Worm (Caenorhabditis elegans) whole organism, L2 larva: ENCODE measurements around the gene B0554.2.

Experiments used
- F13H6.1 ChIP-seq: sonication (generic microtip); optimal IDR thresholded peaks from 2 replicates; lab custom pipeline; 2016; ENCODE audit warnings: missing genetic modification characterization, missing compliant biosample characterization
- R02D3.7 ChIP-seq: fragments of 150-350 bp; optimal IDR thresholded peaks from 2 replicates; lab custom pipeline; 2014; ENCODE audit warnings: missing biosample characterization, missing genetic modification characterization
- ZK546.5 ChIP-seq: sonication (generic microtip); optimal IDR thresholded peaks from 2 replicates; lab custom pipeline; 2017; ENCODE audit warnings: missing biosample characterization, missing genetic modification characterization
- aly-2 ChIP-seq: fragments of 150-350 bp; optimal IDR thresholded peaks from 2 replicates; lab custom pipeline; 2014; ENCODE audit warnings: missing biosample characterization, missing genetic modification characterization
- ama-1 ChIP-seq: fragments of 150-350 bp; optimal IDR thresholded peaks from 2 replicates; lab custom pipeline; 2018; ENCODE audit warnings: inconsistent platforms
- blmp-1 ChIP-seq: sonication (generic microtip); optimal IDR thresholded peaks from 2 replicates; lab custom pipeline; 2017; ENCODE audit warnings: missing genetic modification characterization, mild to moderate bottlenecking, missing compliant biosample characterization, antibody characterized with exemption, moderate library complexity; ENCODE audit not compliant: insufficient read depth
- ceh-16 ChIP-seq: fragments of 150-350 bp; optimal IDR thresholded peaks from 2 replicates; lab custom pipeline; 2014; ENCODE audit warnings: missing biosample characterization, missing genetic modification characterization
- ceh-82 ChIP-seq: fragments of 150-350 bp; optimal IDR thresholded peaks from 2 replicates; lab custom pipeline; 2014; ENCODE audit warnings: missing biosample characterization, missing genetic modification characterization
- crh-2 ChIP-seq: sonication (generic microtip); optimal IDR thresholded peaks from 2 replicates; lab custom pipeline; 2017; ENCODE audit warnings: missing biosample characterization, missing genetic modification characterization
- egl-27 ChIP-seq: sonication (generic microtip); optimal IDR thresholded peaks from 3 replicates; lab custom pipeline; 2017; ENCODE audit warnings: missing biosample characterization, missing genetic modification reagents, missing genetic modification characterization
- elt-1 ChIP-seq: fragments of 150-350 bp; optimal IDR thresholded peaks from 2 replicates; lab custom pipeline; 2014; ENCODE audit warnings: missing biosample characterization, missing genetic modification characterization
- elt-3 ChIP-seq: sonication (generic microtip); optimal IDR thresholded peaks from 2 replicates; lab custom pipeline; 2017; ENCODE audit warnings: missing biosample characterization, missing genetic modification characterization
- fos-1 ChIP-seq: fragments of 150-350 bp; optimal IDR thresholded peaks from 2 replicates; lab custom pipeline; 2014; ENCODE audit warnings: missing biosample characterization, missing genetic modification characterization
- gmeb-1 ChIP-seq: fragments of 150-350 bp; optimal IDR thresholded peaks from 2 replicates; lab custom pipeline; 2014; ENCODE audit warnings: missing biosample characterization, missing genetic modification characterization
- lin-11 ChIP-seq: fragments of 150-350 bp; sonication (generic microtip); optimal IDR thresholded peaks from 2 replicates; lab custom pipeline; 2014; ENCODE audit warnings: missing biosample characterization, missing genetic modification characterization, inconsistent platforms, mixed read lengths
- lin-13 ChIP-seq: fragments of 150-350 bp; optimal IDR thresholded peaks from 2 replicates; lab custom pipeline; 2014; ENCODE audit warnings: missing biosample characterization, missing genetic modification reagents, missing genetic modification characterization
- lin-39 ChIP-seq: fragments of 150-350 bp; optimal IDR thresholded peaks from 2 replicates; lab custom pipeline; 2014; ENCODE audit warnings: missing biosample characterization, missing genetic modification reagents, missing genetic modification characterization
- mab-5 ChIP-seq: fragments of 150-350 bp; optimal IDR thresholded peaks from 2 replicates; lab custom pipeline; 2014; ENCODE audit warnings: missing biosample characterization, missing genetic modification characterization
- mdl-1 ChIP-seq, 2 experiments: fragments of 150-350 bp in 1 of 2; sonication (generic microtip) in 1 of 2; optimal IDR thresholded peaks; 2 replicates each; lab custom pipeline; 2017; ENCODE audit warnings: missing biosample characterization in 2 of 2, missing genetic modification characterization in 2 of 2
- nhr-11 ChIP-seq: fragments of 150-350 bp; optimal IDR thresholded peaks from 2 replicates; lab custom pipeline; 2014; ENCODE audit warnings: missing biosample characterization, missing genetic modification characterization
- nhr-12 ChIP-seq: fragments of 150-350 bp; optimal IDR thresholded peaks from 2 replicates; lab custom pipeline; 2014; ENCODE audit warnings: missing biosample characterization, missing genetic modification characterization
- nhr-21 ChIP-seq: fragments of 150-350 bp; optimal IDR thresholded peaks from 2 replicates; lab custom pipeline; 2014; ENCODE audit warnings: missing biosample characterization, missing genetic modification characterization
- nhr-25 ChIP-seq: fragments of 150-350 bp; sonication (generic microtip); optimal IDR thresholded peaks from 3 replicates; lab custom pipeline; 2014; ENCODE audit warnings: missing biosample characterization, missing genetic modification characterization
- nhr-6 ChIP-seq: fragments of 150-350 bp; optimal IDR thresholded peaks from 2 replicates; lab custom pipeline; 2014; ENCODE audit warnings: missing biosample characterization, missing genetic modification characterization
- nhr-77 ChIP-seq: fragments of 150-350 bp; optimal IDR thresholded peaks from 2 replicates; lab custom pipeline; 2014; ENCODE audit warnings: missing biosample characterization, missing genetic modification characterization
- peb-1 ChIP-seq: fragments of 150-350 bp; optimal IDR thresholded peaks from 2 replicates; lab custom pipeline; 2014; ENCODE audit warnings: missing biosample characterization, missing genetic modification characterization
- sem-4 ChIP-seq: fragments of 150-350 bp; optimal IDR thresholded peaks from 2 replicates; lab custom pipeline; 2014; ENCODE audit warnings: missing biosample characterization, missing genetic modification reagents, missing genetic modification characterization
- sma-9 ChIP-seq, 2 experiments: fragments of 150-350 bp in 1 of 2; sonication (generic microtip) in 1 of 2; optimal IDR thresholded peaks; 2 replicates each; lab custom pipeline; 2014 to 2016; ENCODE audit warnings: missing genetic modification characterization in 2 of 2, mild to moderate bottlenecking in 1 of 2, missing biosample characterization in 1 of 2, missing compliant biosample characterization in 1 of 2, missing genetic modification reagents in 1 of 2, moderate library complexity in 1 of 2
- snpc-4 ChIP-seq: fragments of 150-350 bp; optimal IDR thresholded peaks from 2 replicates; lab custom pipeline; 2014; ENCODE audit warnings: missing biosample characterization, missing genetic modification characterization
- unc-39 ChIP-seq: fragments of 150-350 bp; optimal IDR thresholded peaks from 2 replicates; lab custom pipeline; 2014; ENCODE audit warnings: missing biosample characterization, missing genetic modification characterization
- unc-62 ChIP-seq: fragments of 150-350 bp; optimal IDR thresholded peaks from 2 replicates; lab custom pipeline; 2014; ENCODE audit warnings: missing biosample characterization, missing genetic modification reagents, missing genetic modification characterization
- zag-1 ChIP-seq: fragments of 150-350 bp; optimal IDR thresholded peaks from 2 replicates; lab custom pipeline; 2014; ENCODE audit warnings: missing biosample characterization, missing genetic modification characterization
- ztf-1 ChIP-seq: fragments of 200-800 bp; sonication (Bioruptor generic); conservative IDR thresholded peaks from 2 replicates; pipeline ENCODE4 v1.3.6; 2022; ENCODE audit warnings: missing genetic modification characterization, missing compliant biosample characterization
- ztf-11 ChIP-seq: sonication (generic microtip); optimal IDR thresholded peaks from 2 replicates; lab custom pipeline; 2017; ENCODE audit warnings: missing biosample characterization, missing genetic modification characterization

B0554.2 gene

ce11 chrV:465355-465754 lies 31.4 kb downstream of the B0554.2 start:
- TF ChIP-seq ztf-1 (GFP tag; lab: Robert Waterston, UW) (no peak), fos-1 (tag; lab: Kevin White, UChicago) (no peak), ceh-16 (tag; lab: Kevin White, UChicago) (no peak), nhr-21 (tag; lab: Kevin White, UChicago) (no peak), nhr-77 (tag; lab: Kevin White, UChicago) (no peak), lin-11 (tag; lab: Kevin White, UChicago) (no peak), blmp-1 (peak; percentile 33), nhr-25 (no peak), mab-5 (tag; lab: Kevin White, UChicago) (no peak), gmeb-1 (tag; lab: Kevin White, UChicago) (no peak), peb-1 (tag; lab: Kevin White, UChicago) (no peak), unc-39 (tag; lab: Kevin White, UChicago) (no peak), aly-2 (no peak), mdl-1 (tag; optimal IDR thresholded peaks at IDR 0.05; lab: Kevin White, UChicago) (no peak), sma-9 (GFP tag; optimal IDR thresholded peaks at IDR 0.05; lab: Kevin White, UChicago) (peak; percentile 25), sma-9 (tag; optimal IDR thresholded peaks at IDR 0.05; lab: Kevin White, UChicago) (no peak), ama-1 (lab: Kevin White, UChicago) (no peak)
- TF ChIP-seq, all 48 proteins: peak for 2

- TF ChIP-seq R02D3.7 (tag; lab: Kevin White, UChicago) = no peak
- TF ChIP-seq ztf-11 (tag; lab: Kevin White, UChicago) = no peak
- no peak for TF ChIP-seq snpc-4
- TF ChIP-seq mab-5 (tag; lab: Kevin White, UChicago) = no peak
Measured at ce11 chrV:467507-467906, 33.5 kb downstream of the B0554.2 start.

ce11 chrV:468460-468859 lies 34.5 kb downstream of the B0554.2 start, which contains the start of gene srbc-57:
Gene srbc-57, minus strand, starts transcription at chrV:468560.
- TF ChIP-seq crh-2 (tag; lab: Kevin White, UChicago) (no peak), blmp-1 (no peak), ZK546.5 (no peak), nhr-77 (tag; lab: Kevin White, UChicago) (no peak)

- no peak for TF ChIP-seq ceh-16 (tag; lab: Kevin White, UChicago)
- no peak for TF ChIP-seq lin-13 (GFP tag; lab: Kevin White, UChicago)
- no peak for TF ChIP-seq nhr-25
- no peak for TF ChIP-seq elt-3 (tag; lab: Kevin White, UChicago)
- TF ChIP-seq mdl-1 (tag; optimal IDR thresholded peaks at IDR 0.05; lab: Kevin White, UChicago) = no peak
- TF ChIP-seq ceh-82 = no peak
- no peak for TF ChIP-seq F13H6.1 (tag; lab: Kevin White, UChicago)
- no peak for TF ChIP-seq sma-9 (GFP tag; optimal IDR thresholded peaks at IDR 0.05; lab: Kevin White, UChicago)
- TF ChIP-seq sma-9 (tag; optimal IDR thresholded peaks at IDR 0.05; lab: Kevin White, UChicago) = no peak
- TF ChIP-seq elt-1 (tag; lab: Kevin White, UChicago) = no peak
Measured at ce11 chrV:472589-472988, 38.6 kb downstream of the B0554.2 start, which contains the start of gene srt-31. Gene srt-31, plus strand, starts transcription at chrV:472889.

DNA sequence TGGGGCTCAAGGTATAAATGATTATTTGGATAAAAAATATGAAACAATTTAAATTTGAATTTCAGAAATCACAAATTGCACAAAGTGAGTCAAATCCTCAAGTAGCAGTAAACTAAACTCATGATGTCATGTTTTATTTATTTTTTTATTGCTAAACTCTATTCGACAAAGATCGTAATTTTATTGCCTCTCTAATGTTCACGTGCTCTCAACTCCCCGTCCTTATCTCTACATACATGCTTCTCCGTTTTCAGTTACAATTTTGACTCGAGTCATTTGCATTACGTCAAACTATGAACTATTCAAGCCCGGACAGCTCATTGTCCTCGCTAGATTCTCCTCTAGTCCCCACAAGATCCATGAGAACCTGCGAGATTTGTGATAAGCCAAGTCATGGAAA lies 40.5 kb downstream of the B0554.2 start, which contains the start of gene nhr-99:
TSS of gene nhr-99 (plus strand) at position 263 of the 400 bp plus-strand sequence.
- TF ChIP-seq fos-1 (tag; lab: Kevin White, UChicago) = peak; percentile 79
- TF ChIP-seq sma-9 (GFP tag; optimal IDR thresholded peaks at IDR 0.05; lab: Kevin White, UChicago) = peak; percentile 43
- no peak for TF ChIP-seq sma-9 (tag; optimal IDR thresholded peaks at IDR 0.05; lab: Kevin White, UChicago)
- TF ChIP-seq nhr-12 (tag; lab: Kevin White, UChicago) = no peak
- peak; percentile 26 for TF ChIP-seq crh-2 (tag; lab: Kevin White, UChicago)
- TF ChIP-seq lin-39 (tag; lab: Kevin White, UChicago) = no peak

DNA sequence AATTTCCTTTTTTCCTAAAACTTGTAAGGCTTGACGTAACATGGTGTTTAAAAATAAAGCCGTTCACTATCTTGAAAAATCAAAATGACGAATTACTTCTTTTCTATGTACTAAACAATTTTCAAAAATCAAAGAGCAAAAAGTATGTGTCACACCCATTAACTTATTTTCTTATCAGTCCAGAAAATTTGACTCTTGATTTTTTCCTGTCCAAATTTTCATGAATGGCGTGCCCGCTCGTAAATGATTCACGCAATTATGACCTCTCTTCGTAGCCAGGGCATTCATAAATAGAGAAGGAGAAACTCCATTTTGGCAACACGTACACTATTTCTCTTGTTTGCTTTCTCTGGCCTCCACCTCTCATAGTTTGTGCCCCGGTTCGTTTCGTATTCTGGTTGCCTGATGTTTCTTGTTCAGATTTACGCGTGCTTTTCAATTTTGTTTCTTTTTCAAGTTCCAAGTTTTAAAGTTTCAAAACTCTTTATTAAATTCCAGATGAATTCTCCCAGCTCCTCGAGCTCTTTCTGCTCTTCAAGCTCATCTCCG lies 43.7 kb downstream of the B0554.2 start, which contains the start of gene nhr-55:
TSS of gene nhr-55 (plus strand) at position 499 of the 549 bp plus-strand sequence.
- TF ChIP-seq lin-11 (tag; lab: Kevin White, UChicago) (no peak), nhr-25 (no peak), zag-1 (no peak), egl-27 (tag; lab: Kevin White, UChicago) (no peak), nhr-77 (tag; lab: Kevin White, UChicago) (no peak), fos-1 (tag; lab: Kevin White, UChicago) (peak; percentile 93), sem-4 (tag; lab: Kevin White, UChicago) (no peak), sma-9 (GFP tag; optimal IDR thresholded peaks at IDR 0.05; lab: Kevin White, UChicago) (peak; percentile 53), sma-9 (tag; optimal IDR thresholded peaks at IDR 0.05; lab: Kevin White, UChicago) (no peak), unc-62 (GFP tag; lab: Kevin White, UChicago) (no peak), nhr-11 (no peak), nhr-6 (tag; lab: Kevin White, UChicago) (no peak), crh-2 (tag; lab: Kevin White, UChicago) (peak; percentile 44)
